Worm (Caenorhabditis elegans) whole organism, mixed stage, embryonic: ENCODE results near the gene F07H5.13.

Source experiments
- ces-1 ChIP-seq: fragments of 150-350 bp; optimal IDR thresholded peaks from 2 replicates; lab custom pipeline; 2014; ENCODE audit warnings: missing biosample characterization, missing genetic modification reagents, missing genetic modification characterization
- ham-2 ChIP-seq: fragments of 200-800 bp; sonication (Bioruptor generic); optimal IDR thresholded peaks from 2 replicates; lab custom pipeline; 2018; ENCODE audit warnings: mild to moderate bottlenecking, missing genetic modification characterization, missing compliant biosample characterization
- lin-13 ChIP-seq: fragments of 150-350 bp; optimal IDR thresholded peaks from 2 replicates; lab custom pipeline; 2014; ENCODE audit warnings: missing biosample characterization, missing genetic modification characterization
- nhr-28 ChIP-seq: fragments of 150-350 bp; optimal IDR thresholded peaks from 2 replicates; lab custom pipeline; 2014; ENCODE audit warnings: missing biosample characterization, missing genetic modification characterization
- pha-4 ChIP-seq: fragments of 150-350 bp; optimal IDR thresholded peaks from 2 replicates; lab custom pipeline; 2018; ENCODE audit warnings: missing biosample characterization, missing genetic modification reagents, missing genetic modification characterization
- snpc-4 ChIP-seq: fragments of 150-350 bp; optimal IDR thresholded peaks from 2 replicates; lab custom pipeline; 2014; ENCODE audit warnings: missing biosample characterization, missing genetic modification characterization
- unc-39 ChIP-seq: fragments of 150-350 bp; optimal IDR thresholded peaks from 2 replicates; lab custom pipeline; 2014; ENCODE audit warnings: missing biosample characterization, missing genetic modification characterization
- unc-62 ChIP-seq: fragments of 150-350 bp; optimal IDR thresholded peaks from 2 replicates; lab custom pipeline; 2014; ENCODE audit warnings: missing biosample characterization, missing genetic modification reagents, missing genetic modification characterization
- ztf-11 ChIP-seq: fragments of 150-350 bp; optimal IDR thresholded peaks from 2 replicates; lab custom pipeline; 2014; ENCODE audit warnings: missing biosample characterization, missing genetic modification characterization

ce11 chrII:8750056-8750455 is 40.3 kb upstream of the F07H5.13 start:
- no peak for TF ChIP-seq lin-13 (tag; lab: Kevin White, UChicago)
- TF ChIP-seq pha-4 (tag; lab: Kevin White, UChicago): no peak
- no peak for TF ChIP-seq ham-2
- no peak for TF ChIP-seq snpc-4 (tag; lab: Kevin White, UChicago)
- no peak for TF ChIP-seq nhr-28
- TF ChIP-seq unc-62 (GFP tag; lab: Kevin White, UChicago): no peak
- no peak for TF ChIP-seq ces-1 (GFP tag; lab: Kevin White, UChicago)
- TF ChIP-seq ztf-11 (tag; lab: Kevin White, UChicago): no peak
- no peak for TF ChIP-seq unc-39 (tag; lab: Kevin White, UChicago)
